Fruit fly (Drosophila melanogaster) whole organism, embryonic: ENCODE measurements around the gene EAChm.

Source experiments
- BEAF-32 ChIP-seq: fragments of 200-800 bp; sonication (Bioruptor generic); optimal IDR thresholded peaks from 3 replicates; lab custom pipeline; 2017; ENCODE audit warnings: missing biosample characterization, missing genetic modification characterization, mild to moderate bottlenecking, moderate library complexity, missing genetic modification reagents
- Bgb ChIP-seq: fragments of 200-800 bp; sonication (Bioruptor generic); IDR thresholded peaks from 2 replicates; pipeline ENCODE4 v1.3.6; 2022; ENCODE audit warnings: missing biosample characterization, missing genetic modification characterization; ENCODE audit not compliant: partially characterized antibody
- BtbVII ChIP-seq: fragments of 200-800 bp; sonication (Bioruptor generic); optimal IDR thresholded peaks from 3 replicates; lab custom pipeline; 2017; ENCODE audit warnings: missing biosample characterization, mild to moderate bottlenecking, missing genetic modification characterization
- CG10321 ChIP-seq: fragments of 200-800 bp; sonication (Bioruptor generic); IDR thresholded peaks from 2 replicates; pipeline ENCODE4 v1.3.6; 2022; ENCODE audit warnings: missing biosample characterization, missing genetic modification characterization
- CG15269 ChIP-seq: fragments of 200-800 bp; sonication (Bioruptor generic); optimal IDR thresholded peaks from 2 replicates; lab custom pipeline; 2018; ENCODE audit warnings: missing biosample characterization, mild to moderate bottlenecking, missing genetic modification characterization, moderate library complexity
- CG17829 ChIP-seq: fragments of 200-800 bp; optimal IDR thresholded peaks from 2 replicates; lab custom pipeline; 2019; ENCODE audit warnings: missing biosample characterization, mild to moderate bottlenecking, missing genetic modification characterization, moderate library complexity
- CG18476 ChIP-seq: fragments of 200-800 bp; sonication (Bioruptor generic); optimal IDR thresholded peaks from 2 replicates; lab custom pipeline; 2016; ENCODE audit warnings: missing biosample characterization, mild to moderate bottlenecking, missing genetic modification characterization
- CG2199 ChIP-seq: fragments of 200-800 bp; sonication (Bioruptor generic); IDR thresholded peaks from 3 replicates; pipeline ENCODE4 v1.3.6; 2022; ENCODE audit warnings: missing biosample characterization, missing genetic modification characterization
- CG2889 ChIP-seq: fragments of 200-800 bp; sonication (Bioruptor generic); IDR thresholded peaks from 3 replicates; pipeline ENCODE4 v1.3.6; 2022; ENCODE audit warnings: missing biosample characterization, missing genetic modification characterization
- CG33557 ChIP-seq: fragments of 200-800 bp; sonication (Bioruptor generic); optimal IDR thresholded peaks from 2 replicates; lab custom pipeline; 2019; ENCODE audit warnings: missing biosample characterization, mild to moderate bottlenecking, missing genetic modification characterization, moderate library complexity
- CG6272 ChIP-seq: fragments of 200-800 bp; sonication (Bioruptor generic); IDR thresholded peaks from 2 replicates; pipeline ENCODE4 v1.3.6; 2022; ENCODE audit warnings: missing biosample characterization, missing genetic modification characterization
- CG7271 ChIP-seq: fragments of 200-800 bp; sonication (Bioruptor generic); optimal IDR thresholded peaks from 2 replicates; lab custom pipeline; 2018; ENCODE audit warnings: missing biosample characterization, mild to moderate bottlenecking, missing genetic modification characterization, moderate library complexity
- CG7372 ChIP-seq: fragments of 200-800 bp; sonication (Bioruptor generic); IDR thresholded peaks from 2 replicates; pipeline ENCODE4 v1.3.6; 2022; ENCODE audit warnings: missing biosample characterization, missing genetic modification characterization
- CG7963 ChIP-seq: fragments of 200-800 bp; sonication (Bioruptor generic); IDR thresholded peaks from 3 replicates; pipeline ENCODE4 v1.3.6; 2022; ENCODE audit warnings: missing biosample characterization, missing genetic modification characterization; ENCODE audit not compliant: partially characterized antibody
- CG8290 ChIP-seq, 3 experiments: fragments of 200-800 bp; sonication (Bioruptor generic); optimal IDR thresholded peaks; 2 replicates each; lab custom pipeline; 2016 to 2019; ENCODE audit warnings: missing biosample characterization in 3 of 3, missing genetic modification characterization in 3 of 3, mild to moderate bottlenecking in 2 of 3, moderate library complexity in 1 of 3
- CTCF ChIP-seq: fragments of 200-800 bp; sonication (Bioruptor generic); optimal IDR thresholded peaks from 2 replicates; lab custom pipeline; 2017; ENCODE audit warnings: missing biosample characterization, mild to moderate bottlenecking, missing genetic modification characterization, moderate library complexity
- Dbx ChIP-seq: fragments of 200-800 bp; sonication (Bioruptor generic); IDR thresholded peaks from 3 replicates; pipeline ENCODE4 v1.3.6; 2022; ENCODE audit warnings: missing biosample characterization, missing genetic modification characterization
- Dp ChIP-seq: fragments of 200-800 bp; sonication (Bioruptor generic); optimal IDR thresholded peaks from 2 replicates; lab custom pipeline; 2018; ENCODE audit warnings: missing biosample characterization, mild to moderate bottlenecking, missing genetic modification characterization, moderate library complexity
- Gug ChIP-seq: fragments of 200-800 bp; sonication (Bioruptor generic); IDR thresholded peaks from 4 replicates; pipeline ENCODE4 v1.3.6; 2022; ENCODE audit warnings: missing biosample characterization, missing genetic modification characterization
- HLH4C ChIP-seq: fragments of 200-800 bp; sonication (Bioruptor generic); IDR thresholded peaks from 3 replicates; pipeline ENCODE4 v1.3.6; 2022; ENCODE audit warnings: missing biosample characterization, missing genetic modification characterization; ENCODE audit not compliant: partially characterized antibody
- MTF-1 ChIP-seq: fragments of 200-800 bp; sonication (Bioruptor generic); optimal IDR thresholded peaks from 2 replicates; lab custom pipeline; 2018; ENCODE audit warnings: missing biosample characterization, mild to moderate bottlenecking, missing genetic modification characterization, borderline replicate concordance
- Nf-YB ChIP-seq: fragments of 200-800 bp; sonication (Bioruptor generic); optimal IDR thresholded peaks from 3 replicates; lab custom pipeline; 2019; ENCODE audit warnings: missing biosample characterization, mild to moderate bottlenecking, missing genetic modification characterization, moderate library complexity
- PHDP ChIP-seq: fragments of 200-800 bp; sonication (Bioruptor generic); optimal IDR thresholded peaks from 3 replicates; lab custom pipeline; 2018; ENCODE audit warnings: missing biosample characterization, mild to moderate bottlenecking, missing genetic modification characterization, moderate library complexity
- YL-1 ChIP-seq: fragments of 200-800 bp; sonication (Bioruptor generic); optimal IDR thresholded peaks from 3 replicates; lab custom pipeline; 2017; ENCODE audit warnings: missing biosample characterization, mild to moderate bottlenecking, missing genetic modification characterization
- amos ChIP-seq: fragments of 200-800 bp; sonication (Bioruptor generic); IDR thresholded peaks from 2 replicates; pipeline ENCODE4 v1.3.6; 2022; ENCODE audit warnings: missing biosample characterization, missing genetic modification characterization; ENCODE audit not compliant: partially characterized antibody
- ara ChIP-seq: fragments of 200-800 bp; sonication (Bioruptor generic); IDR thresholded peaks from 2 replicates; pipeline ENCODE4 v1.3.6; 2022; ENCODE audit warnings: missing biosample characterization, missing genetic modification characterization
- az2 ChIP-seq: fragments of 200-800 bp; sonication (Bioruptor generic); optimal IDR thresholded peaks from 3 replicates; lab custom pipeline; 2016; ENCODE audit warnings: missing biosample characterization, missing genetic modification characterization
- chn ChIP-seq: fragments of 200-800 bp; sonication (Bioruptor generic); optimal IDR thresholded peaks from 2 replicates; lab custom pipeline; 2016; ENCODE audit warnings: missing biosample characterization, missing genetic modification characterization
- dmrt11E ChIP-seq: fragments of 200-800 bp; sonication (Bioruptor generic); optimal IDR thresholded peaks from 3 replicates; lab custom pipeline; 2018; ENCODE audit warnings: missing biosample characterization, mild to moderate bottlenecking, missing genetic modification characterization, moderate library complexity
- gsb-n ChIP-seq: fragments of 200-800 bp; sonication (Bioruptor generic); optimal IDR thresholded peaks from 3 replicates; lab custom pipeline; 2018; ENCODE audit warnings: missing biosample characterization, mild to moderate bottlenecking, missing genetic modification characterization
- kay ChIP-seq: fragments of 200-800 bp; sonication (Bioruptor generic); optimal IDR thresholded peaks from 2 replicates; lab custom pipeline; 2016; ENCODE audit warnings: missing biosample characterization, missing genetic modification characterization
- kni ChIP-seq: fragments of 200-800 bp; sonication (Bioruptor generic); optimal IDR thresholded peaks from 3 replicates; lab custom pipeline; 2017; ENCODE audit warnings: mild to moderate bottlenecking, missing biosample characterization, missing genetic modification reagents, missing genetic modification characterization
- knrl ChIP-seq: fragments of 200-800 bp; sonication (Bioruptor generic); IDR thresholded peaks from 3 replicates; pipeline ENCODE4 v1.3.6; 2022; ENCODE audit warnings: missing biosample characterization, missing genetic modification characterization; ENCODE audit not compliant: partially characterized antibody
- nerfin-1 ChIP-seq: fragments of 200-800 bp; sonication (Bioruptor generic); optimal IDR thresholded peaks from 3 replicates; lab custom pipeline; 2019; ENCODE audit warnings: missing biosample characterization, mild to moderate bottlenecking, missing genetic modification characterization, moderate library complexity
- pho ChIP-seq: fragments of 200-800 bp; sonication (Bioruptor generic); optimal IDR thresholded peaks from 2 replicates; lab custom pipeline; 2016; ENCODE audit warnings: missing biosample characterization, missing genetic modification characterization
- phol ChIP-seq: fragments of 200-800 bp; sonication (Bioruptor generic); optimal IDR thresholded peaks from 3 replicates; lab custom pipeline; 2018; ENCODE audit warnings: missing biosample characterization, mild to moderate bottlenecking, missing genetic modification characterization, moderate library complexity
- pita ChIP-seq: fragments of 200-800 bp; sonication (Bioruptor generic); optimal IDR thresholded peaks from 2 replicates; lab custom pipeline; 2017; ENCODE audit warnings: missing biosample characterization, mild to moderate bottlenecking, missing genetic modification characterization
- pros ChIP-seq: fragments of 200-800 bp; sonication (Bioruptor generic); optimal IDR thresholded peaks from 3 replicates; lab custom pipeline; 2019; ENCODE audit warnings: missing biosample characterization, mild to moderate bottlenecking, missing genetic modification characterization, moderate library complexity
- sens ChIP-seq: fragments of 200-800 bp; sonication (Bioruptor generic); peaks from one replicate; lab custom pipeline; 2016; ENCODE audit warnings: missing biosample characterization, missing genetic modification characterization
- sens-2 ChIP-seq: fragments of 200-800 bp; sonication (Bioruptor generic); IDR thresholded peaks from 2 replicates; pipeline ENCODE4 v1.3.6; 2022; ENCODE audit warnings: missing biosample characterization, missing genetic modification characterization
- shn ChIP-seq: fragments of 200-800 bp; sonication (Bioruptor generic); optimal IDR thresholded peaks from 3 replicates; lab custom pipeline; 2016; ENCODE audit warnings: missing biosample characterization, missing genetic modification characterization
- sim ChIP-seq: fragments of 200-800 bp; sonication (Bioruptor generic); IDR thresholded peaks from 2 replicates; pipeline ENCODE4 v1.3.6; 2022; ENCODE audit warnings: missing biosample characterization, missing genetic modification characterization
- slbo ChIP-seq: fragments of 200-800 bp; sonication (Bioruptor generic); IDR thresholded peaks from 2 replicates; pipeline ENCODE4 v1.3.6; 2022; ENCODE audit warnings: missing biosample characterization, missing genetic modification characterization
- stwl ChIP-seq: fragments of 200-800 bp; sonication (Bioruptor generic); optimal IDR thresholded peaks from 3 replicates; lab custom pipeline; 2018; ENCODE audit warnings: missing biosample characterization, mild to moderate bottlenecking, missing genetic modification characterization, moderate library complexity
- tin ChIP-seq: fragments of 200-800 bp; sonication (Bioruptor generic); optimal IDR thresholded peaks from 3 replicates; lab custom pipeline; 2016; ENCODE audit warnings: missing biosample characterization, missing genetic modification characterization
- tll ChIP-seq, 2 experiments: fragments of 200-800 bp in 1 of 2; fragments of >200 bp in 1 of 2; sonication (Bioruptor generic) in 1 of 2; optimal IDR thresholded peaks; 2 replicates each; lab custom pipeline; 2017 to 2019; ENCODE audit warnings: missing biosample characterization in 2 of 2, missing genetic modification characterization in 2 of 2, mild to moderate bottlenecking in 1 of 2, moderate library complexity in 1 of 2
- zen ChIP-seq: fragments of 200-800 bp; sonication (Bioruptor generic); optimal IDR thresholded peaks from 3 replicates; lab custom pipeline; 2018; ENCODE audit warnings: missing biosample characterization, mild to moderate bottlenecking, missing genetic modification characterization, moderate library complexity
- zf30C ChIP-seq: fragments of 200-800 bp; sonication (Bioruptor generic); optimal IDR thresholded peaks from 3 replicates; lab custom pipeline; 2018; ENCODE audit warnings: missing biosample characterization, mild to moderate bottlenecking, missing genetic modification characterization

The EAChm gene

dm6 chr3L:15045114-15045513, 9.5 kb upstream of the EAChm start (continued):
- TF ChIP-seq BtbVII (no peak), tll (GFP tag; optimal IDR thresholded peaks at IDR 0.05; lab: Kevin White, UChicago) (peak in 1 of 2 experiments; percentile 92), CG6272 (GFP tag; lab: Robert Waterston, UW) (no peak), CG15269 (tag; lab: Kevin White, UChicago) (no peak), zf30C (no peak), CG33557 (no peak), CG2889 (GFP tag; lab: Robert Waterston, UW) (no peak), pho (no peak), YL-1 (GFP tag; lab: Kevin White, UChicago) (no peak), Dbx (GFP tag; lab: Robert Waterston, UW) (no peak), CG8290 (GFP tag; optimal IDR thresholded peaks at IDR 0.05; lab: Kevin White, UChicago) (no peak), CG8290 (tag; optimal IDR thresholded peaks at IDR 0.05; lab: Kevin White, UChicago) (no peak), BEAF-32 (GFP tag; lab: Kevin White, UChicago) (no peak), Gug (GFP tag; lab: Robert Waterston, UW) (no peak), zen (tag; lab: Kevin White, UChicago) (peak; percentile 63), CG7372 (GFP tag; lab: Robert Waterston, UW) (no peak), PHDP (tag; lab: Kevin White, UChicago) (no peak), CG7963 (no peak)

DNA sequence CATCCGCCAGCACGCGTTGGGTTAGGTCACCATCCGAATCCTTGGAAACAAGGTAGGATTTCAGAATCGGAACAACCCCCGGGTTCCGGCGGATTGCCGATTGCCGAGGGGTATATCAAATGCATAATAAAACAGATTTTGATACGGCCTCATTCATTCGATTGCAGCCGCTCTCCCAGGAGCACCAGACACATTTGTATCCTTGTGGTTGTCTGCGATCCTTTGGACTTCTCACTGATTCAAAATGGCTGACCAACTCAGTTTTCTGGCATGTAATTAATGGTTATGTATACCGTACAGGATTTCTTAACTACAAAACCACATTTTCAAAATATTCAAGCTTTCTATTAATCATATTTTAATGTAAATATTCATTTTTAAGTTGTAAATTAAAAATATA, 7.0 kb upstream of the EAChm start:
- no peak for TF ChIP-seq kay (GFP tag; lab: Kevin White, UChicago)
- no peak for TF ChIP-seq CG7271
- peak; percentile 3 for TF ChIP-seq phol
- peak; percentile 45 for TF ChIP-seq Nf-YB (GFP tag; lab: Kevin White, UChicago)
- peak; percentile 31 for TF ChIP-seq kni (GFP tag; lab: Kevin White, UChicago)
- peak; percentile 56 for TF ChIP-seq gsb-n (tag; lab: Kevin White, UChicago)
- peak; percentile 28 for TF ChIP-seq nerfin-1 (tag; lab: Kevin White, UChicago)
- peak; percentile 91 for TF ChIP-seq pros (GFP tag; lab: Kevin White, UChicago)

- TF ChIP-seq shn (no peak), sens (GFP tag; lab: Kevin White, UChicago) (peak; percentile 84), CG2199 (GFP tag; lab: Robert Waterston, UW) (peak; percentile 65; the same call in 2 of the 3 replicates), Dp (peak; percentile 11), CTCF (peak; percentile 94), zf30C (no peak), pita (GFP tag; lab: Kevin White, UChicago) (peak; percentile 32), slbo (GFP tag; lab: Robert Waterston, UW) (peak; percentile 23; the same call in 1 of the 2 replicates), CG18476 (GFP tag; lab: Kevin White, UChicago) (no peak), sens-2 (no peak), CG10321 (GFP tag; lab: Robert Waterston, UW) (no peak), chn (no peak), sim (GFP tag; lab: Robert Waterston, UW) (no peak), MTF-1 (GFP tag; lab: Kevin White, UChicago) (no peak), knrl (peak; percentile 50; the same call in 2 of the 3 replicates), zen (tag; lab: Kevin White, UChicago) (peak; percentile 43), Bgb (peak; percentile 76), CG17829 (peak; percentile 2), HLH4C (GFP tag; lab: Robert Waterston, UW) (no peak), dmrt11E (peak; percentile 21), amos (GFP tag; lab: Robert Waterston, UW) (peak; percentile 73), ara (GFP tag; lab: Robert Waterston, UW) (0 out of 2 replicates have a peak, but pooled peaks have one; percentile 5), tin (GFP tag; lab: Kevin White, UChicago) (no peak), stwl (tag; lab: Kevin White, UChicago) (peak; percentile 57), az2 (GFP tag; lab: Kevin White, UChicago) (peak; percentile 7)
These were observed 6.5 kb upstream of the EAChm start for dm6 chr3L:15048091-15048490.
